Fruit fly (Drosophila melanogaster) whole organism, embryonic: ENCODE data around the gene CG1986.

Experiments
- CG10267 ChIP-seq: fragments of 200-800 bp; sonication (Bioruptor generic); optimal IDR thresholded peaks from 2 replicates; lab custom pipeline; 2018; ENCODE audit warnings: missing biosample characterization, mild to moderate bottlenecking, missing genetic modification characterization, moderate library complexity
- CG10543 ChIP-seq: fragments of 200-800 bp; sonication (Bioruptor generic); optimal IDR thresholded peaks from 3 replicates; lab custom pipeline; 2017; ENCODE audit warnings: missing biosample characterization, mild to moderate bottlenecking, missing genetic modification characterization, moderate library complexity
- CG11504 ChIP-seq: fragments of 200-800 bp; sonication (Bioruptor generic); optimal IDR thresholded peaks from 3 replicates; lab custom pipeline; 2019; ENCODE audit warnings: missing biosample characterization, mild to moderate bottlenecking, missing genetic modification characterization, moderate library complexity
- CG12104 ChIP-seq: fragments of 200-800 bp; sonication (Bioruptor generic); optimal IDR thresholded peaks from 3 replicates; lab custom pipeline; 2016; ENCODE audit warnings: missing biosample characterization, missing genetic modification characterization
- CG12769 ChIP-seq: fragments of 200-800 bp; sonication (Bioruptor generic); optimal IDR thresholded peaks from 2 replicates; lab custom pipeline; 2019; ENCODE audit warnings: missing biosample characterization, mild to moderate bottlenecking, missing genetic modification characterization, moderate library complexity
- CG12942 ChIP-seq: fragments of 200-800 bp; sonication (Bioruptor generic); optimal IDR thresholded peaks from 3 replicates; lab custom pipeline; 2016; ENCODE audit warnings: missing biosample characterization, missing genetic modification characterization
- CG13894 ChIP-seq: fragments of 200-800 bp; sonication (Bioruptor generic); optimal IDR thresholded peaks from 3 replicates; lab custom pipeline; 2018; ENCODE audit warnings: missing biosample characterization, mild to moderate bottlenecking, missing genetic modification characterization, moderate library complexity
- CG2678 ChIP-seq: fragments of 200-800 bp; sonication (Bioruptor generic); optimal IDR thresholded peaks from 3 replicates; lab custom pipeline; 2019; ENCODE audit warnings: missing biosample characterization, mild to moderate bottlenecking, missing genetic modification characterization, moderate library complexity
- CG2712 ChIP-seq: fragments of 200-800 bp; optimal IDR thresholded peaks from 3 replicates; lab custom pipeline; 2019; ENCODE audit warnings: missing biosample characterization, mild to moderate bottlenecking, missing genetic modification characterization, moderate library complexity
- CG4404 ChIP-seq: fragments of 200-800 bp; sonication (Bioruptor generic); IDR thresholded peaks from 2 replicates; pipeline ENCODE4 v1.3.6; 2022; ENCODE audit warnings: missing biosample characterization, missing genetic modification characterization
- CG6683 ChIP-seq: fragments of 200-800 bp; sonication (Bioruptor generic); optimal IDR thresholded peaks from 2 replicates; lab custom pipeline; 2017; ENCODE audit warnings: missing biosample characterization, mild to moderate bottlenecking, missing genetic modification characterization, missing genetic modification reagents
- CG7839 ChIP-seq: fragments of 200-800 bp; sonication (Bioruptor generic); optimal IDR thresholded peaks from 3 replicates; lab custom pipeline; 2018; ENCODE audit warnings: missing biosample characterization, mild to moderate bottlenecking, missing genetic modification characterization, moderate library complexity
- CG8359 ChIP-seq: fragments of 200-800 bp; sonication (Bioruptor generic); optimal IDR thresholded peaks from 2 replicates; lab custom pipeline; 2017; ENCODE audit warnings: missing biosample characterization, mild to moderate bottlenecking, missing genetic modification characterization, borderline replicate concordance
- CG9932 ChIP-seq: fragments of 200-800 bp; sonication (Bioruptor generic); IDR thresholded peaks from 2 replicates; pipeline ENCODE4 v1.3.6; 2022; ENCODE audit warnings: missing biosample characterization, missing genetic modification characterization
- CoRest ChIP-seq: fragments of 200-800 bp; sonication (Bioruptor generic); optimal IDR thresholded peaks from 3 replicates; lab custom pipeline; 2018; ENCODE audit warnings: missing biosample characterization, mild to moderate bottlenecking, missing genetic modification characterization, moderate library complexity
- Doc3 ChIP-seq: fragments of 200-800 bp; sonication (Bioruptor generic); IDR thresholded peaks from 3 replicates; pipeline ENCODE4 v1.3.6; 2022; ENCODE audit warnings: missing biosample characterization, missing genetic modification characterization; ENCODE audit not compliant: partially characterized antibody
- Ets65A ChIP-seq: fragments of 200-800 bp; sonication (Bioruptor generic); peaks from one replicate; lab custom pipeline; 2016; ENCODE audit warnings: missing biosample characterization, missing genetic modification characterization
- Fer1 ChIP-seq: fragments of 200-800 bp; sonication (Bioruptor generic); optimal IDR thresholded peaks from 2 replicates; lab custom pipeline; 2017; ENCODE audit warnings: missing biosample characterization, mild to moderate bottlenecking, missing genetic modification characterization
- HLHmδ ChIP-seq: fragments of 200-800 bp; sonication (Bioruptor generic); optimal IDR thresholded peaks from 2 replicates; lab custom pipeline; 2018; ENCODE audit warnings: missing biosample characterization, mild to moderate bottlenecking, missing genetic modification characterization, moderate library complexity
- Hr78 ChIP-seq, 2 experiments: fragments of 200-800 bp in 1 of 2; fragments of >200 bp in 1 of 2; sonication (Bioruptor generic) in 1 of 2; optimal IDR thresholded peaks; 2 replicates each; lab custom pipeline; 2017 to 2019; ENCODE audit warnings: missing biosample characterization in 2 of 2, missing genetic modification characterization in 2 of 2, mild to moderate bottlenecking in 1 of 2, moderate library complexity in 1 of 2
- Med ChIP-seq: fragments of 200-800 bp; sonication (Bioruptor generic); peaks from one replicate; lab custom pipeline; 2016; ENCODE audit warnings: missing biosample characterization, missing genetic modification characterization, mild to moderate bottlenecking, inconsistent platforms, moderate library complexity
- Oli ChIP-seq: fragments of 200-800 bp; sonication (Bioruptor generic); optimal IDR thresholded peaks from 2 replicates; lab custom pipeline; 2018; ENCODE audit warnings: missing biosample characterization, mild to moderate bottlenecking, missing genetic modification characterization, moderate library complexity
- Ptx1 ChIP-seq: fragments of 200-800 bp; sonication (Bioruptor generic); IDR thresholded peaks from 2 replicates; pipeline ENCODE4 v1.3.6; 2022; ENCODE audit warnings: missing biosample characterization, missing genetic modification characterization
- abd-A ChIP-seq: fragments of 200-800 bp; sonication (Bioruptor generic); optimal IDR thresholded peaks from 3 replicates; lab custom pipeline; 2019; ENCODE audit warnings: missing biosample characterization, mild to moderate bottlenecking, missing genetic modification characterization, moderate library complexity
- cg ChIP-seq: fragments of 200-800 bp; sonication (Bioruptor generic); optimal IDR thresholded peaks from 3 replicates; lab custom pipeline; 2019; ENCODE audit warnings: missing biosample characterization, mild to moderate bottlenecking, missing genetic modification characterization, moderate library complexity
- chinmo ChIP-seq: fragments of 200-800 bp; sonication (Bioruptor generic); IDR thresholded peaks from 4 replicates; pipeline ENCODE4 v1.3.6; 2022; ENCODE audit warnings: missing biosample characterization, missing genetic modification characterization; ENCODE audit not compliant: partially characterized antibody
- dmrt11E ChIP-seq: fragments of 200-800 bp; sonication (Bioruptor generic); optimal IDR thresholded peaks from 3 replicates; lab custom pipeline; 2018; ENCODE audit warnings: missing biosample characterization, mild to moderate bottlenecking, missing genetic modification characterization, moderate library complexity
- dysf ChIP-seq: fragments of 200-800 bp; sonication (Bioruptor generic); IDR thresholded peaks from 3 replicates; pipeline ENCODE4 v1.3.6; 2022; ENCODE audit warnings: missing biosample characterization, missing genetic modification characterization
- exex ChIP-seq: fragments of 200-800 bp; sonication (Bioruptor generic); optimal IDR thresholded peaks from 4 replicates; lab custom pipeline; 2018; ENCODE audit warnings: missing biosample characterization, mild to moderate bottlenecking, missing genetic modification characterization, moderate library complexity
- ftz-f1 ChIP-seq: fragments of 200-800 bp; sonication (Bioruptor generic); optimal IDR thresholded peaks from 2 replicates; lab custom pipeline; 2016; ENCODE audit warnings: missing biosample characterization, missing genetic modification characterization
- grn ChIP-seq: fragments of 200-800 bp; sonication (Bioruptor generic); optimal IDR thresholded peaks from 3 replicates; lab custom pipeline; 2017; ENCODE audit warnings: missing biosample characterization, missing genetic modification characterization
- ind ChIP-seq: fragments of 200-800 bp; sonication (Bioruptor generic); optimal IDR thresholded peaks from 3 replicates; lab custom pipeline; 2016; ENCODE audit warnings: missing biosample characterization, missing genetic modification characterization
- nerfin-1 ChIP-seq: fragments of 200-800 bp; sonication (Bioruptor generic); optimal IDR thresholded peaks from 3 replicates; lab custom pipeline; 2019; ENCODE audit warnings: missing biosample characterization, mild to moderate bottlenecking, missing genetic modification characterization, moderate library complexity
- nmo ChIP-seq: fragments of 200-800 bp; sonication (Bioruptor generic); optimal IDR thresholded peaks from 2 replicates; lab custom pipeline; 2018; ENCODE audit warnings: missing biosample characterization, mild to moderate bottlenecking, missing genetic modification characterization, moderate library complexity
- pfk ChIP-seq: fragments of 200-800 bp; sonication (Bioruptor generic); optimal IDR thresholded peaks from 2 replicates; lab custom pipeline; 2018; ENCODE audit warnings: missing biosample characterization, mild to moderate bottlenecking, missing genetic modification characterization, moderate library complexity
- phol ChIP-seq: fragments of 200-800 bp; sonication (Bioruptor generic); optimal IDR thresholded peaks from 3 replicates; lab custom pipeline; 2018; ENCODE audit warnings: missing biosample characterization, mild to moderate bottlenecking, missing genetic modification characterization, moderate library complexity
- prd ChIP-seq, 3 experiments: fragments of >200 bp in 2 of 3; fragments of 200-800 bp in 1 of 3; sonication (Bioruptor generic) in 1 of 3; optimal IDR thresholded peaks in 2 of 3; IDR thresholded peaks in 1 of 3; 2 replicates in 2 of 3; 3 replicates in 1 of 3; pipeline versions ENCODE4 v1.3.6 to Lab custom; 2017 to 2022; ENCODE audit warnings: missing biosample characterization in 1 of 3, missing genetic modification characterization in 1 of 3
- row ChIP-seq: fragments of 200-800 bp; sonication (Bioruptor generic); IDR thresholded peaks from 3 replicates; pipeline ENCODE4 v1.3.6; 2022; ENCODE audit warnings: missing biosample characterization, missing genetic modification characterization
- sd ChIP-seq: fragments of 200-800 bp; sonication (Bioruptor generic); optimal IDR thresholded peaks from 3 replicates; lab custom pipeline; 2018; ENCODE audit warnings: missing biosample characterization, mild to moderate bottlenecking, missing genetic modification characterization, moderate library complexity
- sim ChIP-seq: fragments of 200-800 bp; sonication (Bioruptor generic); IDR thresholded peaks from 2 replicates; pipeline ENCODE4 v1.3.6; 2022; ENCODE audit warnings: missing biosample characterization, missing genetic modification characterization
- sug ChIP-seq: fragments of 200-800 bp; optimal IDR thresholded peaks from 2 replicates; lab custom pipeline; 2019; ENCODE audit warnings: missing biosample characterization, mild to moderate bottlenecking, missing genetic modification characterization, moderate library complexity
- tgo ChIP-seq: fragments of 200-800 bp; sonication (Bioruptor generic); IDR thresholded peaks from 3 replicates; pipeline ENCODE4 v1.3.6; 2022; ENCODE audit warnings: missing biosample characterization, missing genetic modification characterization
- twi ChIP-seq: fragments of 200-800 bp; optimal IDR thresholded peaks from 2 replicates; lab custom pipeline; 2019; ENCODE audit warnings: missing biosample characterization, mild to moderate bottlenecking, missing genetic modification characterization, moderate library complexity
- unc-4 ChIP-seq: fragments of 200-800 bp; sonication (Bioruptor generic); IDR thresholded peaks from 2 replicates; pipeline ENCODE4 v1.3.6; 2022; ENCODE audit warnings: missing biosample characterization, missing genetic modification characterization; ENCODE audit not compliant: partially characterized antibody
- vfl ChIP-seq: fragments of 200-800 bp; sonication (Bioruptor generic); optimal IDR thresholded peaks from 2 replicates; lab custom pipeline; 2016; ENCODE audit warnings: missing biosample characterization, missing genetic modification characterization
- zfh1 ChIP-seq: fragments of 200-800 bp; sonication (Bioruptor generic); IDR thresholded peaks from 3 replicates; pipeline ENCODE4 v1.3.6; 2022; ENCODE audit warnings: missing biosample characterization, missing genetic modification characterization

CG1986 gene

DNA sequence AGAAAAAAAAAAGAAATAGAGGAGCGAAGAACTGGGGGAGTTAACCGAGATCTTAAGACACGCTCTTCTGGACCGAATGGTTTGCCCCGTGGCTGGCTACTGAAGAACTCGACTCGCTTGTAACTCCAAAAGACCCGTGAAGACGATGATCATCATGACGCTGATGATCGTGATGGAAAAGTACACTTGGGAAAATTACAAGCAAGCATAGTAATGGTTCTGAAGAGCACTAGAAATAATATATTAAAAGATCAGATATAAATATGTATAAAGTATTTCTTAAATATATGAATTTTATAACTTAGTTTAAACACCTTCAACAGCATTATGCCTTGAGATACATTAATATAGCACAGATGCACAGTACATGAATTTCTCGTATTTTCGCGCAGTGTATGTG, at the start of gene CG1986:
TSS of gene CG1986 (minus strand) at position 101 of the 400 bp plus-strand sequence.
- TF ChIP-seq CG11504 (peak; percentile 13), CG7839 (peak; percentile 17), pfk (GFP tag; lab: Kevin White, UChicago) (no peak), row (GFP tag; lab: Robert Waterston, UW) (peak; percentile 22; the same call in 2 of the 3 replicates), dysf (GFP tag; lab: Robert Waterston, UW) (0 out of 3 replicates have a peak, but pooled peaks have one; percentile 11), prd (optimal IDR thresholded peaks at IDR 0.05; lab: Kevin White, UChicago) (no peak), prd (GFP tag; IDR thresholded peaks at IDR 0.05; lab: Robert Waterston, UW) (peak; percentile 7; the same call in 1 of the 3 replicates), tgo (GFP tag; lab: Robert Waterston, UW) (no peak), zfh1 (GFP tag; lab: Robert Waterston, UW) (0 out of 3 replicates have a peak, but pooled peaks have one; percentile 14), Ptx1 (0 out of 2 replicates have a peak, but pooled peaks have one; percentile 13), HLHmδ (GFP tag; lab: Kevin White, UChicago) (no peak), CG2678 (tag; lab: Kevin White, UChicago) (peak; percentile 7), nmo (GFP tag; lab: Kevin White, UChicago) (peak; percentile 17), Ets65A (peak; percentile 34), sim (GFP tag; lab: Robert Waterston, UW) (no peak), CG2712 (tag; lab: Kevin White, UChicago) (peak; percentile 49)

- TF ChIP-seq Fer1 (GFP tag; lab: Kevin White, UChicago) (no peak), nerfin-1 (no peak), twi (tag; lab: Kevin White, UChicago) (no peak), CG13894 (tag; lab: Kevin White, UChicago) (peak; percentile 8), Oli (tag; lab: Kevin White, UChicago) (no peak), CG12769 (tag; lab: Kevin White, UChicago) (peak; percentile 48), phol (no peak), dysf (GFP tag; lab: Robert Waterston, UW) (no peak), CG12104 (GFP tag; lab: Kevin White, UChicago) (no peak), abd-A (tag; lab: Kevin White, UChicago) (peak; percentile 55), exex (tag; lab: Kevin White, UChicago) (no peak), grn (GFP tag; lab: Kevin White, UChicago) (peak; percentile 3), ind (no peak), CG4404 (GFP tag; lab: Robert Waterston, UW) (no peak), CG10267 (tag; lab: Kevin White, UChicago) (no peak), ftz-f1 (GFP tag; lab: Kevin White, UChicago) (peak; percentile 19), CoRest (tag; lab: Kevin White, UChicago) (no peak), CG6683 (GFP tag; lab: Kevin White, UChicago) (no peak), Med (peak; percentile 13), CG12942 (GFP tag; lab: Kevin White, UChicago) (no peak), CG9932 (GFP tag; lab: Robert Waterston, UW) (no peak), unc-4 (GFP tag; lab: Robert Waterston, UW) (no peak), chinmo (GFP tag; lab: Robert Waterston, UW) (0 out of 4 replicates have a peak, but pooled peaks have one; percentile 58), sug (peak; percentile 51), Hr78 (GFP tag; optimal IDR thresholded peaks at IDR 0.05; lab: Kevin White, UChicago) (peak in 1 of 2 experiments; percentile 82), Doc3 (GFP tag; lab: Robert Waterston, UW) (no peak), CG10543 (GFP tag; lab: Kevin White, UChicago) (peak; percentile 51), cg (GFP tag; lab: Kevin White, UChicago) (peak; percentile 43), sd (tag; lab: Kevin White, UChicago) (peak; percentile 37), vfl (GFP tag; lab: Kevin White, UChicago) (no peak), dmrt11E (tag; lab: Kevin White, UChicago) (no peak), CG8359 (GFP tag; lab: Kevin White, UChicago) (no peak)
Measured at dm6 chrX:9932296-9932892, 21.5 kb upstream of the CG1986 start.
